Worm (Caenorhabditis elegans): ENCODE measurements around the gene F38B6.8.

- TF ChIP-seq hlh-12 (tag; optimal IDR thresholded peaks at IDR 0.05) (no peak), hlh-26 (GFP tag; conservative IDR thresholded peaks at IDR 0.05) (no peak), ztf-6 (GFP tag; IDR thresholded peaks at IDR 0.05) (no peak), unc-62 (GFP tag; optimal IDR thresholded peaks at IDR 0.05) (no peak), fkh-3 (tag; optimal IDR thresholded peaks at IDR 0.05) (no peak), tlf-1 (GFP tag; optimal IDR thresholded peaks at IDR 0.05) (no peak), F22D6.2 (tag; optimal IDR thresholded peaks at IDR 0.05) (no peak), bed-2 (GFP tag; IDR thresholded peaks at IDR 0.05) (no peak), Y79H2A.3 (GFP tag; conservative IDR thresholded peaks at IDR 0.05) (no peak)
These were observed 44.6 kb downstream of the F38B6.8 start for ce11 chrX:6637933-6638332.

All from whole organism, young adult.